Worm (Caenorhabditis elegans) whole organism, late embryonic: ENCODE results near the gene C17B7.5.

Source experiments
- F13H6.1 ChIP-seq: sonication (generic microtip); optimal IDR thresholded peaks from 2 replicates; lab custom pipeline; 2016; ENCODE audit warnings: missing genetic modification characterization, missing compliant biosample characterization
- K02D7.2 ChIP-seq: sonication (generic microtip); optimal IDR thresholded peaks from 2 replicates; lab custom pipeline; 2017; ENCODE audit warnings: mild to moderate bottlenecking, missing genetic modification characterization, missing compliant biosample characterization
- ama-1 ChIP-seq: fragments of 150-350 bp; optimal IDR thresholded peaks from 2 replicates; lab custom pipeline; 2014
- ceh-30 ChIP-seq: fragments of 150-350 bp; optimal IDR thresholded peaks from 2 replicates; lab custom pipeline; 2014; ENCODE audit warnings: missing biosample characterization, missing genetic modification characterization
- fax-1 ChIP-seq: sonication (generic microtip); optimal IDR thresholded peaks from 2 replicates; lab custom pipeline; 2016; ENCODE audit warnings: missing genotype, missing genetic modification characterization, missing compliant biosample characterization
- odd-2 ChIP-seq: sonication (generic microtip); optimal IDR thresholded peaks from 2 replicates; lab custom pipeline; 2017; ENCODE audit warnings: antibody characterized with exemption, mild to moderate bottlenecking, missing genetic modification characterization, missing compliant biosample characterization
- pat-9 ChIP-seq: fragments of 200-800 bp; sonication (Bioruptor generic); optimal IDR thresholded peaks from 2 replicates; lab custom pipeline; 2018; ENCODE audit warnings: mild to moderate bottlenecking, missing genetic modification characterization, moderate library complexity, missing compliant biosample characterization
- pha-4 ChIP-seq: fragments of 150-350 bp; optimal IDR thresholded peaks from 2 replicates; lab custom pipeline; 2018; ENCODE audit warnings: missing biosample characterization, missing genetic modification reagents, missing genetic modification characterization
- pqm-1 ChIP-seq: sonication (generic microtip); optimal IDR thresholded peaks from 2 replicates; lab custom pipeline; 2016; ENCODE audit warnings: missing genetic modification characterization, missing compliant biosample characterization
- zip-5 ChIP-seq: sonication (generic microtip); optimal IDR thresholded peaks from 2 replicates; lab custom pipeline; 2016; ENCODE audit warnings: missing genetic modification characterization, missing compliant biosample characterization

DNA sequence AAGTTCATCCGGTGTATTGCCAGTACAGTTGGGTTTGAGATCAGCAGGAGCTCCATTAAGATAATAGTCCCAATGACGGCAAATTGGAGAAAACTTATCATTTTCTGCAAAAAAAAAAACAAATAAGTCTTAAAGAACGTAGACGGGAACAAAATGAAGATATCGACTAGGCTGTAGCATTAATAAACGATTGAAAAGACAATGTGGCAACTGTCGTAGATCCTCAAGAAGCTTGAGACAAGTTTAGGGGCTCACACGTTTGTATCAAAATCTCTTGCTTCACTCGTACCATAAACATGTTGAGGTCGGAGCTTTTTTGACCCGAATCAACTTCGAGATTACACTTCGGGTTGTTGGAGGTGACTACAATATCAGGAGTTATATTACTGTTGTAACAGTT lies 13.4 kb upstream of the C17B7.5 start, which contains the start of gene F35F10.14:
- TF ChIP-seq zip-5 (tag; lab: Kevin White, UChicago), result no peak
- no peak for TF ChIP-seq fax-1 (tag; lab: Kevin White, UChicago)
- TF ChIP-seq ama-1 (lab: Kevin White, UChicago), result no peak
- TF ChIP-seq F13H6.1, result no peak
- no peak for TF ChIP-seq pat-9 (tag; lab: Kevin White, UChicago)
- TF ChIP-seq odd-2 (tag; lab: Kevin White, UChicago), result no peak
- no peak for TF ChIP-seq pqm-1
- TF ChIP-seq K02D7.2 (tag; lab: Kevin White, UChicago), result no peak
- TF ChIP-seq ceh-30 (tag; lab: Kevin White, UChicago), result no peak
- no peak for TF ChIP-seq pha-4 (tag; lab: Kevin White, UChicago)
